Fruit fly (Drosophila melanogaster) whole organism, embryonic: ENCODE data around the gene CG6106.

ENCODE experiments used
- CG10431 ChIP-seq: fragments of 200-800 bp; sonication (Bioruptor generic); optimal IDR thresholded peaks from 3 replicates; lab custom pipeline; 2018; ENCODE audit warnings: missing biosample characterization, mild to moderate bottlenecking, missing genetic modification characterization
- CkIIα-i1 ChIP-seq: fragments of 200-800 bp; sonication (Bioruptor generic); IDR thresholded peaks from 2 replicates; pipeline ENCODE4 v1.3.6; 2022; ENCODE audit warnings: missing biosample characterization, missing genetic modification characterization
- Oli ChIP-seq: fragments of 200-800 bp; sonication (Bioruptor generic); optimal IDR thresholded peaks from 2 replicates; lab custom pipeline; 2018; ENCODE audit warnings: missing biosample characterization, mild to moderate bottlenecking, missing genetic modification characterization, moderate library complexity
- Opbp ChIP-seq: fragments of 200-800 bp; sonication (Bioruptor generic); IDR thresholded peaks from 3 replicates; pipeline ENCODE4 v1.3.6; 2022; ENCODE audit warnings: missing biosample characterization, missing genetic modification characterization; ENCODE audit not compliant: partially characterized antibody
- Usf ChIP-seq: fragments of 200-800 bp; sonication (Bioruptor generic); optimal IDR thresholded peaks from 2 replicates; lab custom pipeline; 2017; ENCODE audit warnings: missing genotype, missing biosample characterization, missing genetic modification characterization
- cwo ChIP-seq: fragments of 200-800 bp; sonication (Bioruptor generic); optimal IDR thresholded peaks from 3 replicates; lab custom pipeline; 2017; ENCODE audit warnings: missing biosample characterization, missing genetic modification characterization, mild to moderate bottlenecking, moderate library complexity, missing genetic modification reagents
- lov ChIP-seq, 2 experiments: fragments of 200-800 bp in 1 of 2; fragments of >200 bp in 1 of 2; sonication (Bioruptor generic) in 1 of 2; IDR thresholded peaks in 1 of 2; optimal IDR thresholded peaks in 1 of 2; 2 replicates in 1 of 2; 3 replicates in 1 of 2; pipeline versions ENCODE4 v1.3.6 to Lab custom; 2017 to 2022; ENCODE audit warnings: missing biosample characterization in 1 of 2, missing genetic modification characterization in 1 of 2
- oc ChIP-seq: fragments of 200-800 bp; sonication (Bioruptor generic); optimal IDR thresholded peaks from 2 replicates; lab custom pipeline; 2018; ENCODE audit warnings: missing biosample characterization, mild to moderate bottlenecking, missing genetic modification characterization, moderate library complexity

dm6 chrX:18341014-18341413 is 17.7 kb upstream of the CG6106 start:
- TF ChIP-seq lov (optimal IDR thresholded peaks at IDR 0.05; lab: Kevin White, UChicago): no peak
- TF ChIP-seq lov (GFP tag; IDR thresholded peaks at IDR 0.05; lab: Robert Waterston, UW): no peak
- no peak for TF ChIP-seq Usf (GFP tag; lab: Kevin White, UChicago)
- TF ChIP-seq Oli (tag; lab: Kevin White, UChicago): no peak
- no peak for TF ChIP-seq CG10431 (GFP tag; lab: Kevin White, UChicago)
- TF ChIP-seq Opbp (GFP tag; lab: Robert Waterston, UW): no peak
- TF ChIP-seq oc (tag; lab: Kevin White, UChicago): no peak
- peak; percentile 31 for TF ChIP-seq cwo (GFP tag; lab: Kevin White, UChicago)
- TF ChIP-seq CkIIα-i1 (GFP tag; lab: Robert Waterston, UW): no peak
